Worm (Caenorhabditis elegans) whole organism, L1 larva: ENCODE results near the gene fbxb-108.

Experiments used
- ets-5 ChIP-seq: fragments of 200-800 bp; sonication (Bioruptor generic); IDR thresholded peaks from 2 replicates; pipeline ENCODE4 v1.3.6; 2022; ENCODE audit warnings: missing genetic modification characterization, missing compliant biosample characterization
- fkh-10 ChIP-seq: sonication (generic microtip); optimal IDR thresholded peaks from 2 replicates; lab custom pipeline; 2017; ENCODE audit warnings: missing biosample characterization, missing genetic modification reagents, missing genetic modification characterization
- lin-13 ChIP-seq: fragments of 150-350 bp; optimal IDR thresholded peaks from 2 replicates; lab custom pipeline; 2014; ENCODE audit warnings: missing biosample characterization, missing genetic modification reagents, missing genetic modification characterization
- nhr-77 ChIP-seq: fragments of 150-350 bp; optimal IDR thresholded peaks from 2 replicates; lab custom pipeline; 2014; ENCODE audit warnings: missing biosample characterization, missing genetic modification characterization
- pqm-1 ChIP-seq: sonication (generic microtip); optimal IDR thresholded peaks from 3 replicates; lab custom pipeline; 2017; ENCODE audit warnings: missing biosample characterization, missing genetic modification characterization
- unc-86 ChIP-seq: sonication (generic microtip); optimal IDR thresholded peaks from 2 replicates; lab custom pipeline; 2016; ENCODE audit warnings: missing genetic modification characterization, missing compliant biosample characterization

ce11 chrII:2769021-2769420 lies 4.3 kb downstream of the fbxb-108 start, which contains the start of gene F08D12.7:
- TF ChIP-seq pqm-1 (no peak), fkh-10 (GFP tag; lab: Kevin White, UChicago) (no peak), lin-13 (GFP tag; lab: Kevin White, UChicago) (no peak), unc-86 (tag; lab: Kevin White, UChicago) (no peak), nhr-77 (no peak), ets-5 (GFP tag; lab: Robert Waterston, UW) (no peak)
